Fruit fly (Drosophila melanogaster): ENCODE measurements around the gene Rcd7.

Gene Rcd7

DNA sequence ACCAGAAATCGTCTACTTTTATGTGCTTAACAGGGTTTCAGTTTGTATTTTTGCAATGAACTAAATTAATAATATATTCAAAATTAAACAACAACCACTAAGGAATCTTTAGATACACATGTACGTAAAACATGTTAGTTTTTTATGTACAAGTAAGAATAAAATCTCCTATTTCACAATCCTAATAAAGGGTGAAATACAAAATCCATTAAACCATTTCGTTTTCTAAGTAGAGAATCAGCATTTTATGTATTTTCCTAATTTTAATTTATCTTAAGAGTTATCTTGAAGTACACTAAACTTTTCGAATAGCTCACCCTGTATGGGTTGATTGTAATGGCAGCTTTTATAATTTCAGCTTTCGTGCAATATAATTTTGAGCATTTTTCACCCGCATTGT lies 16.8 kb downstream of the Rcd7 start:
- no peak for TF ChIP-seq da (GFP tag; optimal IDR thresholded peaks at IDR 0.05)
- TF ChIP-seq CG18262 (tag; optimal IDR thresholded peaks at IDR 0.05): peak; percentile 32
- peak; percentile 61 for TF ChIP-seq grau (tag; optimal IDR thresholded peaks at IDR 0.05)
- TF ChIP-seq Gsc (GFP tag; IDR thresholded peaks at IDR 0.05): no peak
- no peak for TF ChIP-seq CG15601 (tag; optimal IDR thresholded peaks at IDR 0.05)
- no peak for TF ChIP-seq H15 (GFP tag; IDR thresholded peaks at IDR 0.05)
- TF ChIP-seq maf-S (GFP tag; optimal IDR thresholded peaks at IDR 0.05): no peak
- TF ChIP-seq Aef1 (GFP tag; IDR thresholded peaks at IDR 0.05): no peak
- TF ChIP-seq Ravus (GFP tag; IDR thresholded peaks at IDR 0.05): no peak
- TF ChIP-seq CrebB (tag; optimal IDR thresholded peaks at IDR 0.05): no peak
- TF ChIP-seq CG8388 (GFP tag; optimal IDR thresholded peaks at IDR 0.05): no peak
- no peak for TF ChIP-seq fd96Cb (tag; optimal IDR thresholded peaks at IDR 0.05)
- peak; percentile 27 for TF ChIP-seq lbe (GFP tag; optimal IDR thresholded peaks at IDR 0.05)
- no peak for TF ChIP-seq CG6791 (GFP tag; IDR thresholded peaks at IDR 0.05; ENCODE audit: partially characterized antibody)
- no peak for TF ChIP-seq Mrtf (GFP tag; IDR thresholded peaks at IDR 0.05)
- TF ChIP-seq ERR (GFP tag; optimal IDR thresholded peaks at IDR 0.05): no peak
- TF ChIP-seq CG9437 (GFP tag; optimal IDR thresholded peaks at IDR 0.05): no peak
- TF ChIP-seq vvl (GFP tag; IDR thresholded peaks at IDR 0.05): no peak
- TF ChIP-seq CG17361 (GFP tag; IDR thresholded peaks at IDR 0.05): no peak
- no peak for TF ChIP-seq GATAe (GFP tag; conservative IDR thresholded peaks at IDR 0.05)
- TF ChIP-seq CG6765 (GFP tag; optimal IDR thresholded peaks at IDR 0.05): no peak
- TF ChIP-seq Sox100B (GFP tag; optimal IDR thresholded peaks at IDR 0.05): no peak
- no peak for TF ChIP-seq CG17328 (GFP tag; IDR thresholded peaks at IDR 0.05)
- TF ChIP-seq Lim3 (GFP tag; IDR thresholded peaks at IDR 0.05): no peak
- TF ChIP-seq exex (tag; optimal IDR thresholded peaks at IDR 0.05): peak; percentile 9
- no peak for TF ChIP-seq lola (GFP tag; optimal IDR thresholded peaks at IDR 0.05)
- TF ChIP-seq ems (GFP tag; optimal IDR thresholded peaks at IDR 0.05): no peak
- no peak for TF ChIP-seq cad (GFP tag; optimal IDR thresholded peaks at IDR 0.05)
- peak; percentile 83 for TF ChIP-seq Drgx (GFP tag; IDR thresholded peaks at IDR 0.05)
- TF ChIP-seq MBD-R2 (GFP tag; IDR thresholded peaks at IDR 0.05): no peak
- no peak for TF ChIP-seq twi (tag; optimal IDR thresholded peaks at IDR 0.05)
- TF ChIP-seq CG7786 (GFP tag; optimal IDR thresholded peaks at IDR 0.05): peak; percentile 0
- no peak for TF ChIP-seq Fer2 (tag; optimal IDR thresholded peaks at IDR 0.05)
- no peak for TF ChIP-seq Vsx1 (GFP tag; optimal IDR thresholded peaks at IDR 0.05)
- TF ChIP-seq HHEX (GFP tag; optimal IDR thresholded peaks at IDR 0.05): no peak
- TF ChIP-seq gce (GFP tag; IDR thresholded peaks at IDR 0.05): no peak
- TF ChIP-seq Hr51 (GFP tag; optimal IDR thresholded peaks at IDR 0.05): peak in 1 of 2 experiments; percentile 58
- no peak for TF ChIP-seq CG14014 (GFP tag; IDR thresholded peaks at IDR 0.05)
- TF ChIP-seq wdn (GFP tag; IDR thresholded peaks at IDR 0.05): no peak
- TF ChIP-seq CG14667 (GFP tag; IDR thresholded peaks at IDR 0.05): no peak
- TF ChIP-seq dpn (GFP tag; optimal IDR thresholded peaks at IDR 0.05): no peak
- TF ChIP-seq CG3995 (GFP tag; optimal IDR thresholded peaks at IDR 0.05): peak; percentile 22
- TF ChIP-seq Hand (GFP tag; optimal IDR thresholded peaks at IDR 0.05): no peak
- TF ChIP-seq CG3281 (GFP tag; optimal IDR thresholded peaks at IDR 0.05): peak; percentile 69
- TF ChIP-seq CG7556 (GFP tag; optimal IDR thresholded peaks at IDR 0.05): peak; percentile 39
- TF ChIP-seq Gug (GFP tag; IDR thresholded peaks at IDR 0.05): no peak
- peak; percentile 1 for TF ChIP-seq CG8924 (tag; optimal IDR thresholded peaks at IDR 0.05)
- TF ChIP-seq Trl (optimal IDR thresholded peaks at IDR 0.05): no peak
- TF ChIP-seq Trl (GFP tag; optimal IDR thresholded peaks at IDR 0.05): no peak
- TF ChIP-seq CG32532 (GFP tag; IDR thresholded peaks at IDR 0.05): 0 out of 2 replicates have a peak, but pooled peaks have one; percentile 28
- TF ChIP-seq CG10979 (tag; optimal IDR thresholded peaks at IDR 0.05): peak; percentile 6
- no peak for TF ChIP-seq CG32767 (GFP tag; IDR thresholded peaks at IDR 0.05)
- no peak for TF ChIP-seq insv (GFP tag; optimal IDR thresholded peaks at IDR 0.05)

Data from whole organism, embryonic.